Fruit fly (Drosophila melanogaster) whole organism, embryonic: ENCODE data around the gene CG18301.

Experiments
- CG10431 ChIP-seq: fragments of 200-800 bp; sonication (Bioruptor generic); optimal IDR thresholded peaks from 3 replicates; lab custom pipeline; 2018; ENCODE audit warnings: missing biosample characterization, mild to moderate bottlenecking, missing genetic modification characterization
- CG12071 ChIP-seq: fragments of 200-800 bp; sonication (Bioruptor generic); optimal IDR thresholded peaks from 3 replicates; lab custom pipeline; 2018; ENCODE audit warnings: missing biosample characterization, mild to moderate bottlenecking, missing genetic modification characterization
- CG30431 ChIP-seq: fragments of 200-800 bp; sonication (Bioruptor generic); optimal IDR thresholded peaks from 2 replicates; lab custom pipeline; 2017; ENCODE audit warnings: missing biosample characterization, missing genetic modification characterization
- CG32767 ChIP-seq: fragments of 200-800 bp; sonication (Bioruptor generic); IDR thresholded peaks from 2 replicates; pipeline ENCODE4 v1.3.6; 2022; ENCODE audit warnings: missing biosample characterization, missing genetic modification characterization
- CG42726 ChIP-seq: fragments of 200-800 bp; sonication (Bioruptor generic); IDR thresholded peaks from 2 replicates; pipeline ENCODE4 v1.3.6; 2022; ENCODE audit warnings: missing biosample characterization, missing genetic modification characterization; ENCODE audit not compliant: partially characterized antibody
- CG6813 ChIP-seq: fragments of 200-800 bp; sonication (Bioruptor generic); optimal IDR thresholded peaks from 2 replicates; lab custom pipeline; 2017; ENCODE audit warnings: missing biosample characterization, missing genetic modification characterization, mild to moderate bottlenecking, moderate library complexity, missing genetic modification reagents
- Med ChIP-seq: fragments of 200-800 bp; sonication (Bioruptor generic); peaks from one replicate; lab custom pipeline; 2016; ENCODE audit warnings: missing biosample characterization, missing genetic modification characterization, mild to moderate bottlenecking, inconsistent platforms, moderate library complexity
- Sox102F ChIP-seq: fragments of 200-800 bp; sonication (Bioruptor generic); optimal IDR thresholded peaks from 2 replicates; lab custom pipeline; 2018; ENCODE audit warnings: missing biosample characterization, mild to moderate bottlenecking, missing genetic modification characterization, moderate library complexity
- dati ChIP-seq: fragments of 200-800 bp; sonication (Bioruptor generic); IDR thresholded peaks from 2 replicates; pipeline ENCODE4 v1.3.6; 2022; ENCODE audit warnings: missing biosample characterization, missing genetic modification characterization
- h ChIP-seq: fragments of >200 bp; optimal IDR thresholded peaks from 2 replicates; lab custom pipeline; 2017

DNA sequence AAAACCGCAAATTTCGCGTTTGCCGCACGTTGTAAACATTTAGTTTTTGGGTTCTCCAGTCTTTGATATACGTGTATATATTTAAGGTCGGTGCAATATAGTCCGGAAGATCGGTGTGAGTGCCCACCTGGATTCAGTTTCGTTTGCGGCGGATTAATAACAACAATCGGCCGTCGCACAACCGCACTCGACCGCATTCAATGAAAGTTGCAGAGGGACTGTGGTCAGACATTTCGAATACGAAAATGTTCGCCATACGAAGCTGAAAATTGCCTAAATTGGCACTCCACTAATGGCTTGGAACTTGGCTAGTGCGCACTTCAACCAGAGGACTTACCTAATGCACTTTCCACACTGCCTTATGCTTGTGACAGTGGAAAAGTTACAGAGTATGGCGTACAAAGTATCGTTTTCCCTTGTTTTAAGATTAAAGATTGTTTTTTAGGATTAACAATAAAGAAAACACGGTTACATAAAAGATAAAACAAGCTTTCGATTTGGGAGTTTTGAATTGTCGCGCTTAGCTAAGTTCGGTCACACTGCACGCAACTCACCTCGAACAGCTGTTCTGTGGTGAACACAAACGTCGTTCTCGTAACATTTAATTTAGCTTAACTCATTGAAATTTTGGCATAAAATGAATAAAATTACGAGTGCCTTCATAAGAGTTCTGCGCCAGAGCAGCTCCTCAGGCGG, 24.9 kb upstream of the CG18301 start, which contains the start of the genes Myo31DF and CG6094:
- TF ChIP-seq CG30431 (no peak), dati (GFP tag; lab: Robert Waterston, UW) (no peak), CG10431 (GFP tag; lab: Kevin White, UChicago) (peak; percentile 38), CG42726 (GFP tag; lab: Robert Waterston, UW) (peak; percentile 75), Sox102F (GFP tag; lab: Kevin White, UChicago) (no peak), CG32767 (GFP tag; lab: Robert Waterston, UW) (0 out of 2 replicates have a peak, but pooled peaks have one; percentile 9), h (lab: Kevin White, UChicago) (no peak), CG6813 (GFP tag; lab: Kevin White, UChicago) (no peak), CG12071 (GFP tag; lab: Kevin White, UChicago) (peak; percentile 40), Med (GFP tag; lab: Kevin White, UChicago) (peak; percentile 93)
